Fruit fly (Drosophila melanogaster): Measurements from ENCODE around the gene CG14823.

The CG14823 gene

dm6 chr3L:7087347-7087746 lies 21.2 kb downstream of the CG14823 start (continued):
- TF ChIP-seq Lhr (GFP tag; optimal IDR thresholded peaks at IDR 0.05) (no peak), vnd (GFP tag; IDR thresholded peaks at IDR 0.05; ENCODE audit: partially characterized antibody) (no peak), CG18764 (GFP tag; optimal IDR thresholded peaks at IDR 0.05) (no peak), Bdp1 (GFP tag; optimal IDR thresholded peaks at IDR 0.05) (no peak), sqz (GFP tag; optimal IDR thresholded peaks at IDR 0.05) (no peak), sisA (GFP tag; IDR thresholded peaks at IDR 0.05) (peak; percentile 35; the same call in 1 of the 2 replicates), C15 (GFP tag; IDR thresholded peaks at IDR 0.05) (no peak), CG32532 (GFP tag; IDR thresholded peaks at IDR 0.05) (0 out of 2 replicates have a peak, but pooled peaks have one; percentile 6), dmrt99B (tag; optimal IDR thresholded peaks at IDR 0.05) (peak; percentile 53), Jarid2 (GFP tag; optimal IDR thresholded peaks at IDR 0.05) (no peak), bigmax (GFP tag; optimal IDR thresholded peaks at IDR 0.05) (no peak), CG2678 (tag; optimal IDR thresholded peaks at IDR 0.05) (peak; percentile 21), Hmr (GFP tag; optimal IDR thresholded peaks at IDR 0.05) (no peak), CG9932 (GFP tag; IDR thresholded peaks at IDR 0.05) (no peak), otp (GFP tag; IDR thresholded peaks at IDR 0.05) (no peak), Med (GFP tag) (no peak), CG7372 (GFP tag; IDR thresholded peaks at IDR 0.05) (0 out of 2 replicates have a peak, but pooled peaks have one; percentile 37), CG14441 (GFP tag; IDR thresholded peaks at IDR 0.05) (peak; percentile 54), ftz-f1 (GFP tag; optimal IDR thresholded peaks at IDR 0.05) (no peak), tup (GFP tag; optimal IDR thresholded peaks at IDR 0.05) (no peak), CG9609 (GFP tag; optimal IDR thresholded peaks at IDR 0.05) (no peak), CG10267 (tag; optimal IDR thresholded peaks at IDR 0.05) (no peak), Vsx1 (GFP tag; optimal IDR thresholded peaks at IDR 0.05) (no peak), NC2α (GFP tag; optimal IDR thresholded peaks at IDR 0.05) (no peak), nerfin-1 (tag; optimal IDR thresholded peaks at IDR 0.05) (no peak), CG16815 (GFP tag; optimal IDR thresholded peaks at IDR 0.05) (no peak), kni (GFP tag; optimal IDR thresholded peaks at IDR 0.05) (no peak), CG12769 (tag; optimal IDR thresholded peaks at IDR 0.05) (no peak), tx (GFP tag; optimal IDR thresholded peaks at IDR 0.05) (no peak), CG31441 (GFP tag; IDR thresholded peaks at IDR 0.05) (no peak), dan (GFP tag; IDR thresholded peaks at IDR 0.05) (no peak), dm (GFP tag; optimal IDR thresholded peaks at IDR 0.05) (no peak), CG2129 (GFP tag; IDR thresholded peaks at IDR 0.05; ENCODE audit: partially characterized antibody) (no peak), HLH54F (GFP tag; optimal IDR thresholded peaks at IDR 0.05) (no peak), CG10366 (GFP tag; IDR thresholded peaks at IDR 0.05) (no peak), Abd-B (GFP tag; optimal IDR thresholded peaks at IDR 0.05) (no peak), z (GFP tag; IDR thresholded peaks at IDR 0.05) (no peak), D (optimal IDR thresholded peaks at IDR 0.05) (no peak), D (GFP tag; optimal IDR thresholded peaks at IDR 0.05) (no peak), gcm2 (GFP tag; optimal IDR thresholded peaks at IDR 0.05) (no peak), nau (GFP tag; optimal IDR thresholded peaks at IDR 0.05) (no peak), CG10565 (GFP tag; optimal IDR thresholded peaks at IDR 0.05) (no peak), Sry-δ (GFP tag; optimal IDR thresholded peaks at IDR 0.05) (no peak), Antp (GFP tag; optimal IDR thresholded peaks at IDR 0.05) (no peak), TFAM (GFP tag; optimal IDR thresholded peaks at IDR 0.05) (no peak), sens (GFP tag) (peak; percentile 4), CG4730 (GFP tag; IDR thresholded peaks at IDR 0.05) (no peak), CG4328 (GFP tag; optimal IDR thresholded peaks at IDR 0.05) (no peak), Taf1 (GFP tag; IDR thresholded peaks at IDR 0.05) (no peak), sr (GFP tag; IDR thresholded peaks at IDR 0.05) (peak; percentile 38; the same call in 1 of the 3 replicates), esg (GFP tag; conservative IDR thresholded peaks at IDR 0.05) (no peak), CG8924 (tag; optimal IDR thresholded peaks at IDR 0.05) (no peak)

All from whole organism, embryonic.